Worm (Caenorhabditis elegans): ENCODE measurements around the gene rad-50.

ce11 chrV:12271495-12271894, 26.0 kb downstream of the rad-50 start, which contains the start of the genes tsfm-1 and capg-2:
- no peak for TF ChIP-seq rec-8 (tag; optimal IDR thresholded peaks at IDR 0.05)
- TF ChIP-seq ceh-79 (tag; optimal IDR thresholded peaks at IDR 0.05) = no peak
- no peak for TF ChIP-seq ama-1 (optimal IDR thresholded peaks at IDR 0.05)
- TF ChIP-seq ama-1 (GFP tag; optimal IDR thresholded peaks at IDR 0.05) = no peak
- TF ChIP-seq bed-2 (GFP tag; IDR thresholded peaks at IDR 0.05) = no peak
- TF ChIP-seq lir-1 (GFP tag; conservative IDR thresholded peaks at IDR 0.05) = no peak
- TF ChIP-seq T26A5.8 (tag; optimal IDR thresholded peaks at IDR 0.05) = no peak
- no peak for TF ChIP-seq lin-35 (GFP tag; optimal IDR thresholded peaks at IDR 0.05)
- 0 out of 2 replicates have a peak, but pooled peaks have one; percentile 19 for TF ChIP-seq madf-6 (GFP tag; IDR thresholded peaks at IDR 0.05)
- no peak for TF ChIP-seq dox-1 (GFP tag; IDR thresholded peaks at IDR 0.05)
- TF ChIP-seq hlh-26 (GFP tag; conservative IDR thresholded peaks at IDR 0.05) = no peak
- TF ChIP-seq T07F8.4 (tag; optimal IDR thresholded peaks at IDR 0.05) = no peak

Data from whole organism, young adult.